Fruit fly (Drosophila melanogaster) whole organism, embryonic: ENCODE data around the gene CG6870.

ENCODE experiments used
- CG14014 ChIP-seq: fragments of 200-800 bp; sonication (Bioruptor generic); IDR thresholded peaks from 2 replicates; pipeline ENCODE4 v1.3.6; 2022; ENCODE audit warnings: missing biosample characterization, missing genetic modification characterization
- CG14050 ChIP-seq: fragments of 200-800 bp; sonication (Bioruptor generic); IDR thresholded peaks from 3 replicates; pipeline ENCODE4 v1.3.6; 2022; ENCODE audit warnings: missing biosample characterization, missing genetic modification characterization
- CG3847 ChIP-seq: fragments of 200-800 bp; sonication (Bioruptor generic); IDR thresholded peaks from 2 replicates; pipeline ENCODE4 v1.3.6; 2022; ENCODE audit warnings: missing biosample characterization, missing genetic modification characterization
- CG7745 ChIP-seq: fragments of 200-800 bp; sonication (Bioruptor generic); optimal IDR thresholded peaks from 2 replicates; lab custom pipeline; 2018; ENCODE audit warnings: missing biosample characterization, mild to moderate bottlenecking, missing genetic modification characterization, moderate library complexity
- Six4 ChIP-seq: fragments of 200-800 bp; sonication (Bioruptor generic); optimal IDR thresholded peaks from 2 replicates; lab custom pipeline; 2016; ENCODE audit warnings: missing biosample characterization, missing genetic modification characterization
- cad ChIP-seq: fragments of >200 bp; optimal IDR thresholded peaks from 2 replicates; lab custom pipeline; 2017; ENCODE audit warnings: missing biosample characterization, missing genetic modification characterization
- corto ChIP-seq: fragments of 200-800 bp; sonication (Bioruptor generic); optimal IDR thresholded peaks from 2 replicates; lab custom pipeline; 2016; ENCODE audit warnings: missing biosample characterization, mild to moderate bottlenecking, missing genetic modification characterization, moderate library complexity
- sima ChIP-seq: fragments of 200-800 bp; sonication (Bioruptor generic); optimal IDR thresholded peaks from 2 replicates; lab custom pipeline; 2016; ENCODE audit warnings: missing biosample characterization, missing genetic modification characterization
- trem ChIP-seq: fragments of 200-800 bp; optimal IDR thresholded peaks from 3 replicates; lab custom pipeline; 2019; ENCODE audit warnings: missing biosample characterization, mild to moderate bottlenecking, missing genetic modification characterization, moderate library complexity
- vnd ChIP-seq: fragments of 200-800 bp; sonication (Bioruptor generic); IDR thresholded peaks from 3 replicates; pipeline ENCODE4 v1.3.6; 2022; ENCODE audit warnings: missing biosample characterization, missing genetic modification characterization; ENCODE audit not compliant: partially characterized antibody
- zen2 ChIP-seq: fragments of 200-800 bp; sonication (Bioruptor generic); IDR thresholded peaks from 3 replicates; pipeline ENCODE4 v1.3.6; 2022; ENCODE audit warnings: missing biosample characterization, missing genetic modification characterization; ENCODE audit not compliant: partially characterized antibody

dm6 chr2L:17555665-17556064 lies 36.4 kb downstream of the CG6870 start, which contains the start of gene CG7094:
- TF ChIP-seq sima: no peak
- TF ChIP-seq Six4 (GFP tag; lab: Kevin White, UChicago): no peak
- no peak for TF ChIP-seq trem (tag; lab: Kevin White, UChicago)
- TF ChIP-seq CG14050 (GFP tag; lab: Robert Waterston, UW): no peak
- no peak for TF ChIP-seq cad (GFP tag; lab: Kevin White, UChicago)
- TF ChIP-seq CG3847: no peak
- TF ChIP-seq CG14014 (GFP tag; lab: Robert Waterston, UW): no peak
- TF ChIP-seq CG7745 (tag; lab: Kevin White, UChicago): no peak
- TF ChIP-seq corto: no peak
- TF ChIP-seq zen2 (GFP tag; lab: Robert Waterston, UW): no peak
- TF ChIP-seq vnd: no peak
